Fruit fly (Drosophila melanogaster) whole organism, embryonic: ENCODE measurements around the gene Tsp29Fb.

Experiments used
- Blimp-1 ChIP-seq: fragments of 200-800 bp; sonication (Bioruptor generic); optimal IDR thresholded peaks from 3 replicates; lab custom pipeline; 2018; ENCODE audit warnings: missing biosample characterization, missing genetic modification characterization, mild to moderate bottlenecking, moderate library complexity, missing genetic modification reagents
- CG10209 ChIP-seq: fragments of 200-800 bp; sonication (Bioruptor generic); optimal IDR thresholded peaks from 3 replicates; lab custom pipeline; 2017; ENCODE audit warnings: missing biosample characterization, mild to moderate bottlenecking, missing genetic modification characterization, missing genetic modification reagents
- CG10321 ChIP-seq: fragments of 200-800 bp; sonication (Bioruptor generic); IDR thresholded peaks from 2 replicates; pipeline ENCODE4 v1.3.6; 2022; ENCODE audit warnings: missing biosample characterization, missing genetic modification characterization
- CG10654 ChIP-seq: fragments of 200-800 bp; sonication (Bioruptor generic); optimal IDR thresholded peaks from 2 replicates; lab custom pipeline; 2016; ENCODE audit warnings: missing biosample characterization, missing genetic modification characterization
- CG12104 ChIP-seq: fragments of 200-800 bp; sonication (Bioruptor generic); optimal IDR thresholded peaks from 3 replicates; lab custom pipeline; 2016; ENCODE audit warnings: missing biosample characterization, missing genetic modification characterization
- CG12155 ChIP-seq: fragments of 200-800 bp; sonication (Bioruptor generic); optimal IDR thresholded peaks from 3 replicates; lab custom pipeline; 2016; ENCODE audit warnings: missing biosample characterization, missing genetic modification characterization
- CG1233 ChIP-seq: fragments of 200-800 bp; sonication (Bioruptor generic); optimal IDR thresholded peaks from 4 replicates; lab custom pipeline; 2018; ENCODE audit warnings: missing biosample characterization, mild to moderate bottlenecking, missing genetic modification characterization
- CG12769 ChIP-seq: fragments of 200-800 bp; sonication (Bioruptor generic); optimal IDR thresholded peaks from 2 replicates; lab custom pipeline; 2019; ENCODE audit warnings: missing biosample characterization, mild to moderate bottlenecking, missing genetic modification characterization, moderate library complexity
- CG15011 ChIP-seq: fragments of 200-800 bp; sonication (Bioruptor generic); optimal IDR thresholded peaks from 3 replicates; lab custom pipeline; 2018; ENCODE audit warnings: missing biosample characterization, mild to moderate bottlenecking, missing genetic modification characterization
- CG18599 ChIP-seq: fragments of 200-800 bp; sonication (Bioruptor generic); optimal IDR thresholded peaks from 3 replicates; lab custom pipeline; 2017; ENCODE audit warnings: missing biosample characterization, missing genetic modification characterization, mild to moderate bottlenecking, moderate library complexity, missing genetic modification reagents
- CG18764 ChIP-seq: fragments of 200-800 bp; sonication (Bioruptor generic); optimal IDR thresholded peaks from 3 replicates; lab custom pipeline; 2016; ENCODE audit warnings: missing biosample characterization, missing genetic modification characterization
- CG2712 ChIP-seq: fragments of 200-800 bp; optimal IDR thresholded peaks from 3 replicates; lab custom pipeline; 2019; ENCODE audit warnings: missing biosample characterization, mild to moderate bottlenecking, missing genetic modification characterization, moderate library complexity
- CG2889 ChIP-seq: fragments of 200-800 bp; sonication (Bioruptor generic); IDR thresholded peaks from 3 replicates; pipeline ENCODE4 v1.3.6; 2022; ENCODE audit warnings: missing biosample characterization, missing genetic modification characterization
- CG4424 ChIP-seq: fragments of 200-800 bp; sonication (Bioruptor generic); optimal IDR thresholded peaks from 3 replicates; lab custom pipeline; 2016; ENCODE audit warnings: missing biosample characterization, missing genetic modification characterization
- CG6175 ChIP-seq: fragments of 200-800 bp; sonication (Bioruptor generic); IDR thresholded peaks from 3 replicates; pipeline ENCODE4 v1.3.6; 2022; ENCODE audit warnings: missing biosample characterization, missing genetic modification characterization
- CG6254 ChIP-seq: fragments of 200-800 bp; sonication (Bioruptor generic); optimal IDR thresholded peaks from 3 replicates; lab custom pipeline; 2017; ENCODE audit warnings: mild to moderate bottlenecking, missing biosample characterization, missing genetic modification reagents, missing genetic modification characterization
- CG6765 ChIP-seq: fragments of 200-800 bp; sonication (Bioruptor generic); optimal IDR thresholded peaks from 3 replicates; lab custom pipeline; 2017; ENCODE audit warnings: missing biosample characterization, mild to moderate bottlenecking, missing genetic modification characterization
- CG8281 ChIP-seq: fragments of 200-800 bp; sonication (Bioruptor generic); optimal IDR thresholded peaks from 2 replicates; lab custom pipeline; 2018; ENCODE audit warnings: missing biosample characterization, mild to moderate bottlenecking, missing genetic modification characterization, moderate library complexity
- CG8924 ChIP-seq: fragments of 200-800 bp; optimal IDR thresholded peaks from 3 replicates; lab custom pipeline; 2019; ENCODE audit warnings: missing biosample characterization, mild to moderate bottlenecking, missing genetic modification characterization, moderate library complexity
- Dref ChIP-seq: fragments of 200-800 bp; sonication (Bioruptor generic); IDR thresholded peaks from 2 replicates; pipeline ENCODE4 v1.3.6; 2022; ENCODE audit warnings: missing biosample characterization, missing genetic modification characterization
- Ets65A ChIP-seq: fragments of 200-800 bp; sonication (Bioruptor generic); peaks from one replicate; lab custom pipeline; 2016; ENCODE audit warnings: missing biosample characterization, missing genetic modification characterization
- HLH3B ChIP-seq: fragments of 200-800 bp; sonication (Bioruptor generic); IDR thresholded peaks from 2 replicates; pipeline ENCODE4 v1.3.6; 2022; ENCODE audit warnings: missing biosample characterization, missing genetic modification characterization
- Hmx ChIP-seq: fragments of 200-800 bp; sonication (Bioruptor generic); optimal IDR thresholded peaks from 2 replicates; lab custom pipeline; 2016; ENCODE audit warnings: missing biosample characterization, missing genetic modification characterization
- Hr3 ChIP-seq: fragments of 200-800 bp; sonication (Bioruptor generic); optimal IDR thresholded peaks from 3 replicates; lab custom pipeline; 2016; ENCODE audit warnings: missing biosample characterization, missing genetic modification characterization
- NFAT ChIP-seq: fragments of 200-800 bp; sonication (Bioruptor generic); IDR thresholded peaks from 2 replicates; pipeline ENCODE4 v1.3.6; 2022; ENCODE audit warnings: missing biosample characterization, missing genetic modification characterization
- Sry-δ ChIP-seq: fragments of 200-800 bp; sonication (Bioruptor generic); optimal IDR thresholded peaks from 2 replicates; lab custom pipeline; 2016; ENCODE audit warnings: missing biosample characterization, missing genetic modification characterization
- Stat92E ChIP-seq, 3 experiments: fragments of >200 bp in 2 of 3; fragments of 200-800 bp in 1 of 3; sonication (Bioruptor generic) in 1 of 3; optimal IDR thresholded peaks; 2 replicates each; lab custom pipeline; 2017 to 2019; ENCODE audit warnings: missing biosample characterization in 3 of 3, missing genetic modification characterization in 3 of 3, mild to moderate bottlenecking in 1 of 3, moderate library complexity in 1 of 3
- Usf ChIP-seq: fragments of 200-800 bp; sonication (Bioruptor generic); optimal IDR thresholded peaks from 2 replicates; lab custom pipeline; 2017; ENCODE audit warnings: missing genotype, missing biosample characterization, missing genetic modification characterization
- Xbp1 ChIP-seq: fragments of 200-800 bp; sonication (Bioruptor generic); optimal IDR thresholded peaks from 3 replicates; lab custom pipeline; 2016; ENCODE audit warnings: missing biosample characterization, mild to moderate bottlenecking, missing genetic modification characterization
- dati ChIP-seq: fragments of 200-800 bp; sonication (Bioruptor generic); IDR thresholded peaks from 2 replicates; pipeline ENCODE4 v1.3.6; 2022; ENCODE audit warnings: missing biosample characterization, missing genetic modification characterization
- dimm ChIP-seq: fragments of 200-800 bp; sonication (Bioruptor generic); IDR thresholded peaks from 2 replicates; pipeline ENCODE4 v1.3.6; 2022; ENCODE audit warnings: missing biosample characterization, missing genetic modification characterization
- dm ChIP-seq: fragments of 200-800 bp; sonication (Bioruptor generic); optimal IDR thresholded peaks from 3 replicates; lab custom pipeline; 2016; ENCODE audit warnings: missing biosample characterization, missing genetic modification characterization
- en ChIP-seq: fragments of 200-800 bp; sonication (Bioruptor generic); optimal IDR thresholded peaks from 2 replicates; lab custom pipeline; 2016; ENCODE audit warnings: missing biosample characterization, missing genetic modification characterization
- esg ChIP-seq: fragments of 200-800 bp; sonication (Bioruptor generic); conservative IDR thresholded peaks from 2 replicates; pipeline ENCODE4 v1.3.6; 2022; ENCODE audit warnings: missing biosample characterization, missing genetic modification characterization
- fd64A ChIP-seq: fragments of 200-800 bp; sonication (Bioruptor generic); optimal IDR thresholded peaks from 3 replicates; lab custom pipeline; 2018; ENCODE audit warnings: missing biosample characterization, mild to moderate bottlenecking, missing genetic modification characterization
- fru ChIP-seq: fragments of >200 bp; optimal IDR thresholded peaks from 2 replicates; lab custom pipeline; 2017
- gcm2 ChIP-seq: fragments of 200-800 bp; sonication (Bioruptor generic); optimal IDR thresholded peaks from 2 replicates; lab custom pipeline; 2016; ENCODE audit warnings: missing biosample characterization, missing genetic modification characterization
- jing ChIP-seq: fragments of 200-800 bp; sonication (Bioruptor generic); optimal IDR thresholded peaks from 2 replicates; lab custom pipeline; 2018; ENCODE audit warnings: missing biosample characterization, mild to moderate bottlenecking, missing genetic modification characterization
- knrl ChIP-seq: fragments of 200-800 bp; sonication (Bioruptor generic); IDR thresholded peaks from 3 replicates; pipeline ENCODE4 v1.3.6; 2022; ENCODE audit warnings: missing biosample characterization, missing genetic modification characterization; ENCODE audit not compliant: partially characterized antibody
- mam ChIP-seq: fragments of 200-800 bp; sonication (Bioruptor generic); optimal IDR thresholded peaks from 3 replicates; lab custom pipeline; 2016; ENCODE audit warnings: missing biosample characterization, missing genetic modification characterization
- nerfin-2 ChIP-seq: fragments of 200-800 bp; sonication (Bioruptor generic); IDR thresholded peaks from 2 replicates; pipeline ENCODE4 v1.3.6; 2022; ENCODE audit warnings: missing biosample characterization, missing genetic modification characterization; ENCODE audit not compliant: partially characterized antibody
- p53 ChIP-seq: fragments of 200-800 bp; sonication (Bioruptor generic); optimal IDR thresholded peaks from 2 replicates; lab custom pipeline; 2016; ENCODE audit warnings: missing biosample characterization, missing genetic modification characterization
- pum ChIP-seq: fragments of 200-800 bp; sonication (Bioruptor generic); optimal IDR thresholded peaks from 2 replicates; lab custom pipeline; 2016; ENCODE audit warnings: missing biosample characterization, missing genetic modification characterization
- salm ChIP-seq: fragments of 200-800 bp; sonication (Bioruptor generic); optimal IDR thresholded peaks from 2 replicates; lab custom pipeline; 2018; ENCODE audit warnings: missing biosample characterization, mild to moderate bottlenecking, missing genetic modification characterization
- seq ChIP-seq: fragments of 200-800 bp; sonication (Bioruptor generic); IDR thresholded peaks from 2 replicates; pipeline ENCODE4 v1.3.6; 2022; ENCODE audit warnings: missing biosample characterization, missing genetic modification characterization
- so ChIP-seq: fragments of 200-800 bp; sonication (Bioruptor generic); IDR thresholded peaks from 3 replicates; pipeline ENCODE4 v1.3.6; 2022; ENCODE audit warnings: missing biosample characterization, missing genetic modification characterization
- sug ChIP-seq: fragments of 200-800 bp; optimal IDR thresholded peaks from 2 replicates; lab custom pipeline; 2019; ENCODE audit warnings: missing biosample characterization, mild to moderate bottlenecking, missing genetic modification characterization, moderate library complexity
- vnd ChIP-seq: fragments of 200-800 bp; sonication (Bioruptor generic); IDR thresholded peaks from 3 replicates; pipeline ENCODE4 v1.3.6; 2022; ENCODE audit warnings: missing biosample characterization, missing genetic modification characterization; ENCODE audit not compliant: partially characterized antibody
- zfh2 ChIP-seq: fragments of 200-800 bp; sonication (Bioruptor generic); optimal IDR thresholded peaks from 2 replicates; lab custom pipeline; 2016; ENCODE audit warnings: missing biosample characterization, missing genetic modification characterization

Tsp29Fb gene

dm6 chr2L:8951184-8951934 is 14.2 kb downstream of the Tsp29Fb start, which contains the start of gene C1GalTA (continued):
- TF ChIP-seq so (GFP tag; lab: Robert Waterston, UW) (peak; percentile 91), en (GFP tag; lab: Kevin White, UChicago) (peak; percentile 17), seq (GFP tag; lab: Robert Waterston, UW) (peak; percentile 91), Xbp1 (GFP tag; lab: Kevin White, UChicago) (peak; percentile 89), vnd (GFP tag; lab: Robert Waterston, UW) (no peak), CG8281 (tag; lab: Kevin White, UChicago) (peak; percentile 90), Ets65A (GFP tag; lab: Kevin White, UChicago) (peak; percentile 94), jing (GFP tag; lab: Kevin White, UChicago) (peak; percentile 67), CG12769 (tag; lab: Kevin White, UChicago) (peak; percentile 61), CG10209 (GFP tag; lab: Kevin White, UChicago) (peak; percentile 97), CG8924 (tag; lab: Kevin White, UChicago) (peak; percentile 100), sug (tag; lab: Kevin White, UChicago) (peak; percentile 96), knrl (GFP tag; lab: Robert Waterston, UW) (no peak), CG2712 (tag; lab: Kevin White, UChicago) (peak; percentile 100), dati (peak; percentile 64; the same call in 1 of the 2 replicates), Usf (GFP tag; lab: Kevin White, UChicago) (peak; percentile 88), CG6175 (GFP tag; lab: Robert Waterston, UW) (peak; percentile 80), CG18764 (GFP tag; lab: Kevin White, UChicago) (peak; percentile 94), fd64A (GFP tag; lab: Kevin White, UChicago) (peak; percentile 65), CG6254 (peak; percentile 93), HLH3B (GFP tag; lab: Robert Waterston, UW) (peak; percentile 94), p53 (GFP tag; lab: Kevin White, UChicago) (no peak), nerfin-2 (GFP tag; lab: Robert Waterston, UW) (no peak), CG15011 (peak; percentile 97), dimm (GFP tag; lab: Robert Waterston, UW) (peak; percentile 77), esg (GFP tag; lab: Robert Waterston, UW) (peak; percentile 92), CG12155 (GFP tag; lab: Kevin White, UChicago) (peak; percentile 93), NFAT (GFP tag; lab: Robert Waterston, UW) (no peak; the same call in 1 of the 2 replicates), CG12104 (GFP tag; lab: Kevin White, UChicago) (peak; percentile 97), CG6765 (peak; percentile 98), Dref (GFP tag; lab: Robert Waterston, UW) (no peak), CG1233 (GFP tag; lab: Kevin White, UChicago) (peak; percentile 98), mam (GFP tag; lab: Kevin White, UChicago) (peak; percentile 56), pum (GFP tag; lab: Kevin White, UChicago) (peak; percentile 72), Stat92E (GFP tag; optimal IDR thresholded peaks at IDR 0.05; lab: Kevin White, UChicago) (peak in 1 of 3 experiments; percentile 99), salm (tag; lab: Kevin White, UChicago) (peak; percentile 98), CG2889 (GFP tag; lab: Robert Waterston, UW) (peak; percentile 86), Hr3 (GFP tag; lab: Kevin White, UChicago) (peak; percentile 97), gcm2 (GFP tag; lab: Kevin White, UChicago) (peak; percentile 16), zfh2 (GFP tag; lab: Kevin White, UChicago) (peak; percentile 73), fru (lab: Kevin White, UChicago) (no peak), Hmx (GFP tag; lab: Kevin White, UChicago) (no peak), CG10321 (GFP tag; lab: Robert Waterston, UW) (peak; percentile 77; the same call in 1 of the 2 replicates), CG4424 (GFP tag; lab: Kevin White, UChicago) (peak; percentile 96), Sry-δ (GFP tag; lab: Kevin White, UChicago) (no peak), CG18599 (GFP tag; lab: Kevin White, UChicago) (peak; percentile 99), CG10654 (GFP tag; lab: Kevin White, UChicago) (peak; percentile 94), dm (peak; percentile 55), Blimp-1 (GFP tag; lab: Kevin White, UChicago) (peak; percentile 98)
